Fruit fly (Drosophila melanogaster) whole organism, embryonic: ENCODE results near the gene Hs2st.

Experiments used
- Ada2b ChIP-seq: fragments of 200-800 bp; sonication (Bioruptor generic); IDR thresholded peaks from 2 replicates; pipeline ENCODE4 v1.3.6; 2022; ENCODE audit warnings: missing biosample characterization, missing genetic modification characterization
- Bdp1 ChIP-seq: fragments of 200-800 bp; sonication (Bioruptor generic); optimal IDR thresholded peaks from 3 replicates; lab custom pipeline; 2016; ENCODE audit warnings: missing biosample characterization, missing genetic modification characterization
- Bgb ChIP-seq: fragments of 200-800 bp; sonication (Bioruptor generic); IDR thresholded peaks from 2 replicates; pipeline ENCODE4 v1.3.6; 2022; ENCODE audit warnings: missing biosample characterization, missing genetic modification characterization; ENCODE audit not compliant: partially characterized antibody
- CG11085 ChIP-seq: fragments of 200-800 bp; sonication (Bioruptor generic); IDR thresholded peaks from 2 replicates; pipeline ENCODE4 v1.3.6; 2022; ENCODE audit warnings: missing biosample characterization, missing genetic modification characterization
- CG12155 ChIP-seq: fragments of 200-800 bp; sonication (Bioruptor generic); optimal IDR thresholded peaks from 3 replicates; lab custom pipeline; 2016; ENCODE audit warnings: missing biosample characterization, missing genetic modification characterization
- CG13287 ChIP-seq: fragments of 200-800 bp; sonication (Bioruptor generic); IDR thresholded peaks from 2 replicates; pipeline ENCODE4 v1.3.6; 2022; ENCODE audit warnings: missing biosample characterization, missing genetic modification characterization; ENCODE audit not compliant: partially characterized antibody
- CG14014 ChIP-seq: fragments of 200-800 bp; sonication (Bioruptor generic); IDR thresholded peaks from 2 replicates; pipeline ENCODE4 v1.3.6; 2022; ENCODE audit warnings: missing biosample characterization, missing genetic modification characterization
- CG15073 ChIP-seq: fragments of 200-800 bp; sonication (Bioruptor generic); optimal IDR thresholded peaks from 2 replicates; lab custom pipeline; 2016; ENCODE audit warnings: missing biosample characterization, missing genetic modification characterization
- CG15514 ChIP-seq: fragments of 200-800 bp; sonication (Bioruptor generic); optimal IDR thresholded peaks from 3 replicates; lab custom pipeline; 2017; ENCODE audit warnings: missing biosample characterization, missing genetic modification characterization, mild to moderate bottlenecking, moderate library complexity, missing genetic modification reagents
- CG17328 ChIP-seq: fragments of 200-800 bp; sonication (Bioruptor generic); IDR thresholded peaks from 2 replicates; pipeline ENCODE4 v1.3.6; 2022; ENCODE audit warnings: missing biosample characterization, missing genetic modification characterization
- CG2678 ChIP-seq: fragments of 200-800 bp; sonication (Bioruptor generic); optimal IDR thresholded peaks from 3 replicates; lab custom pipeline; 2019; ENCODE audit warnings: missing biosample characterization, mild to moderate bottlenecking, missing genetic modification characterization, moderate library complexity
- CG4404 ChIP-seq: fragments of 200-800 bp; sonication (Bioruptor generic); IDR thresholded peaks from 2 replicates; pipeline ENCODE4 v1.3.6; 2022; ENCODE audit warnings: missing biosample characterization, missing genetic modification characterization
- CG4730 ChIP-seq: fragments of 200-800 bp; sonication (Bioruptor generic); IDR thresholded peaks from 2 replicates; pipeline ENCODE4 v1.3.6; 2022; ENCODE audit warnings: missing biosample characterization, missing genetic modification characterization
- CG5953 ChIP-seq: fragments of 200-800 bp; sonication (Bioruptor generic); IDR thresholded peaks from 2 replicates; pipeline ENCODE4 v1.3.6; 2022; ENCODE audit warnings: missing biosample characterization, missing genetic modification characterization
- CG6791 ChIP-seq: fragments of 200-800 bp; sonication (Bioruptor generic); IDR thresholded peaks from 3 replicates; pipeline ENCODE4 v1.3.6; 2022; ENCODE audit warnings: missing biosample characterization, missing genetic modification characterization; ENCODE audit not compliant: partially characterized antibody
- CG6813 ChIP-seq: fragments of 200-800 bp; sonication (Bioruptor generic); optimal IDR thresholded peaks from 2 replicates; lab custom pipeline; 2017; ENCODE audit warnings: missing biosample characterization, missing genetic modification characterization, mild to moderate bottlenecking, moderate library complexity, missing genetic modification reagents
- CG7271 ChIP-seq: fragments of 200-800 bp; sonication (Bioruptor generic); optimal IDR thresholded peaks from 2 replicates; lab custom pipeline; 2018; ENCODE audit warnings: missing biosample characterization, mild to moderate bottlenecking, missing genetic modification characterization, moderate library complexity
- CG7372 ChIP-seq: fragments of 200-800 bp; sonication (Bioruptor generic); IDR thresholded peaks from 2 replicates; pipeline ENCODE4 v1.3.6; 2022; ENCODE audit warnings: missing biosample characterization, missing genetic modification characterization
- CG8089 ChIP-seq: fragments of 200-800 bp; sonication (Bioruptor generic); optimal IDR thresholded peaks from 3 replicates; lab custom pipeline; 2016; ENCODE audit warnings: missing biosample characterization, missing genetic modification characterization
- CG9932 ChIP-seq: fragments of 200-800 bp; sonication (Bioruptor generic); IDR thresholded peaks from 2 replicates; pipeline ENCODE4 v1.3.6; 2022; ENCODE audit warnings: missing biosample characterization, missing genetic modification characterization
- CTCF ChIP-seq: fragments of 200-800 bp; sonication (Bioruptor generic); optimal IDR thresholded peaks from 2 replicates; lab custom pipeline; 2017; ENCODE audit warnings: missing biosample characterization, mild to moderate bottlenecking, missing genetic modification characterization, moderate library complexity
- Dip3 ChIP-seq: fragments of 200-800 bp; sonication (Bioruptor generic); optimal IDR thresholded peaks from 3 replicates; lab custom pipeline; 2016; ENCODE audit warnings: missing biosample characterization, missing genetic modification characterization
- Elba2 ChIP-seq: fragments of 200-800 bp; sonication (Bioruptor generic); optimal IDR thresholded peaks from 3 replicates; lab custom pipeline; 2016; ENCODE audit warnings: missing biosample characterization, missing genetic modification characterization
- Ets97D ChIP-seq: fragments of 200-800 bp; sonication (Bioruptor generic); optimal IDR thresholded peaks from 3 replicates; lab custom pipeline; 2016; ENCODE audit warnings: missing biosample characterization, missing genetic modification characterization
- Hr3 ChIP-seq: fragments of 200-800 bp; sonication (Bioruptor generic); optimal IDR thresholded peaks from 3 replicates; lab custom pipeline; 2016; ENCODE audit warnings: missing biosample characterization, missing genetic modification characterization
- Mes4 ChIP-seq: fragments of 200-800 bp; sonication (Bioruptor generic); optimal IDR thresholded peaks from 2 replicates; lab custom pipeline; 2016; ENCODE audit warnings: missing biosample characterization, missing genetic modification characterization
- NFAT ChIP-seq: fragments of 200-800 bp; sonication (Bioruptor generic); IDR thresholded peaks from 2 replicates; pipeline ENCODE4 v1.3.6; 2022; ENCODE audit warnings: missing biosample characterization, missing genetic modification characterization
- Nf-YC ChIP-seq: fragments of 200-800 bp; optimal IDR thresholded peaks from 3 replicates; lab custom pipeline; 2019; ENCODE audit warnings: missing biosample characterization, mild to moderate bottlenecking, missing genetic modification characterization, moderate library complexity
- Scr ChIP-seq: fragments of 200-800 bp; sonication (Bioruptor generic); IDR thresholded peaks from 2 replicates; pipeline ENCODE4 v1.3.6; 2022; ENCODE audit warnings: missing biosample characterization, missing genetic modification characterization; ENCODE audit not compliant: partially characterized antibody
- Sox102F ChIP-seq: fragments of 200-800 bp; sonication (Bioruptor generic); optimal IDR thresholded peaks from 2 replicates; lab custom pipeline; 2018; ENCODE audit warnings: missing biosample characterization, mild to moderate bottlenecking, missing genetic modification characterization, moderate library complexity
- Xbp1 ChIP-seq: fragments of 200-800 bp; sonication (Bioruptor generic); optimal IDR thresholded peaks from 3 replicates; lab custom pipeline; 2016; ENCODE audit warnings: missing biosample characterization, mild to moderate bottlenecking, missing genetic modification characterization
- bcd ChIP-seq: fragments of 200-800 bp; sonication (Bioruptor generic); optimal IDR thresholded peaks from 2 replicates; lab custom pipeline; 2017; ENCODE audit warnings: missing biosample characterization, mild to moderate bottlenecking, missing genetic modification characterization
- br ChIP-seq: fragments of >200 bp; optimal IDR thresholded peaks from 2 replicates; lab custom pipeline; 2017
- chn ChIP-seq: fragments of 200-800 bp; sonication (Bioruptor generic); optimal IDR thresholded peaks from 2 replicates; lab custom pipeline; 2016; ENCODE audit warnings: missing biosample characterization, missing genetic modification characterization
- croc ChIP-seq: fragments of 200-800 bp; sonication (Bioruptor generic); conservative IDR thresholded peaks from 3 replicates; pipeline ENCODE4 v1.3.6; 2022; ENCODE audit warnings: missing biosample characterization, missing genetic modification characterization
- danr ChIP-seq: fragments of 200-800 bp; sonication (Bioruptor generic); IDR thresholded peaks from 2 replicates; pipeline ENCODE4 v1.3.6; 2022; ENCODE audit warnings: missing biosample characterization, missing genetic modification characterization
- eyg ChIP-seq: fragments of 200-800 bp; sonication (Bioruptor generic); optimal IDR thresholded peaks from 3 replicates; lab custom pipeline; 2016; ENCODE audit warnings: missing biosample characterization, missing genetic modification characterization
- ftz-f1 ChIP-seq: fragments of 200-800 bp; sonication (Bioruptor generic); optimal IDR thresholded peaks from 2 replicates; lab custom pipeline; 2016; ENCODE audit warnings: missing biosample characterization, missing genetic modification characterization
- gem ChIP-seq: fragments of 200-800 bp; sonication (Bioruptor generic); optimal IDR thresholded peaks from 2 replicates; lab custom pipeline; 2019; ENCODE audit warnings: missing biosample characterization, mild to moderate bottlenecking, missing genetic modification characterization, moderate library complexity
- gro ChIP-seq: fragments of 200-800 bp; sonication (Bioruptor generic); optimal IDR thresholded peaks from 2 replicates; lab custom pipeline; 2016; ENCODE audit warnings: missing biosample characterization, missing genetic modification characterization
- kni ChIP-seq: fragments of 200-800 bp; sonication (Bioruptor generic); optimal IDR thresholded peaks from 3 replicates; lab custom pipeline; 2017; ENCODE audit warnings: mild to moderate bottlenecking, missing biosample characterization, missing genetic modification reagents, missing genetic modification characterization
- maf-S ChIP-seq: fragments of 200-800 bp; sonication (Bioruptor generic); optimal IDR thresholded peaks from 2 replicates; lab custom pipeline; 2016; ENCODE audit warnings: missing biosample characterization, missing genetic modification characterization
- prd ChIP-seq, 3 experiments: fragments of >200 bp in 2 of 3; fragments of 200-800 bp in 1 of 3; sonication (Bioruptor generic) in 1 of 3; optimal IDR thresholded peaks in 2 of 3; IDR thresholded peaks in 1 of 3; 2 replicates in 2 of 3; 3 replicates in 1 of 3; pipeline versions ENCODE4 v1.3.6 to Lab custom; 2017 to 2022; ENCODE audit warnings: missing biosample characterization in 1 of 3, missing genetic modification characterization in 1 of 3
- ranshi ChIP-seq: fragments of 200-800 bp; sonication (Bioruptor generic); IDR thresholded peaks from 2 replicates; pipeline ENCODE4 v1.3.6; 2022; ENCODE audit warnings: missing biosample characterization, missing genetic modification characterization
- sima ChIP-seq: fragments of 200-800 bp; sonication (Bioruptor generic); optimal IDR thresholded peaks from 2 replicates; lab custom pipeline; 2016; ENCODE audit warnings: missing biosample characterization, missing genetic modification characterization
- so ChIP-seq: fragments of 200-800 bp; sonication (Bioruptor generic); IDR thresholded peaks from 3 replicates; pipeline ENCODE4 v1.3.6; 2022; ENCODE audit warnings: missing biosample characterization, missing genetic modification characterization
- tap ChIP-seq: fragments of 200-800 bp; optimal IDR thresholded peaks from 3 replicates; lab custom pipeline; 2019; ENCODE audit warnings: missing biosample characterization, mild to moderate bottlenecking, missing genetic modification characterization, moderate library complexity
- tin ChIP-seq: fragments of 200-800 bp; sonication (Bioruptor generic); optimal IDR thresholded peaks from 3 replicates; lab custom pipeline; 2016; ENCODE audit warnings: missing biosample characterization, missing genetic modification characterization
- zf30C ChIP-seq: fragments of 200-800 bp; sonication (Bioruptor generic); optimal IDR thresholded peaks from 3 replicates; lab custom pipeline; 2018; ENCODE audit warnings: missing biosample characterization, mild to moderate bottlenecking, missing genetic modification characterization

Gene Hs2st

dm6 chr2L:19416602-19417497 lies 27.7 kb downstream of the Hs2st start, which contains the start of gene Lectin-galC1 (continued):
- peak; percentile 56 for TF ChIP-seq CG15073 (GFP tag; lab: Kevin White, UChicago)
- TF ChIP-seq prd (optimal IDR thresholded peaks at IDR 0.05; lab: Kevin White, UChicago) = no peak
- TF ChIP-seq prd (GFP tag; IDR thresholded peaks at IDR 0.05; lab: Robert Waterston, UW) = peak; percentile 90
- peak; percentile 78 for TF ChIP-seq croc (GFP tag; lab: Robert Waterston, UW)
- TF ChIP-seq CG5953 (GFP tag; lab: Robert Waterston, UW) = peak; percentile 76
- peak; percentile 87 for TF ChIP-seq Mes4 (GFP tag; lab: Kevin White, UChicago)
- TF ChIP-seq gem (tag; lab: Kevin White, UChicago) = peak; percentile 94
- TF ChIP-seq tin (GFP tag; lab: Kevin White, UChicago) = peak; percentile 83
- peak; percentile 56 for TF ChIP-seq Ets97D
- no peak for TF ChIP-seq Scr (GFP tag; lab: Robert Waterston, UW)
- peak; percentile 76 for TF ChIP-seq Bdp1 (GFP tag; lab: Kevin White, UChicago)
- TF ChIP-seq CG17328 = peak; percentile 91
- TF ChIP-seq zf30C = peak; percentile 84
- TF ChIP-seq CG11085 = 0 out of 2 replicates have a peak, but pooled peaks have one; percentile 41
- peak; percentile 15 for TF ChIP-seq Elba2 (GFP tag; lab: Kevin White, UChicago)
- TF ChIP-seq Bgb (GFP tag; lab: Robert Waterston, UW) = no peak
- TF ChIP-seq CG7372 = peak; percentile 69
- TF ChIP-seq CG7271 (tag; lab: Kevin White, UChicago) = peak; percentile 66
- no peak for TF ChIP-seq ftz-f1 (GFP tag; lab: Kevin White, UChicago)
- peak; percentile 77 for TF ChIP-seq CG4404 (GFP tag; lab: Robert Waterston, UW)
- TF ChIP-seq chn = peak; percentile 87
- TF ChIP-seq maf-S = peak; percentile 78
- TF ChIP-seq Xbp1 = peak; percentile 91
- no peak for TF ChIP-seq CG6791 (GFP tag; lab: Robert Waterston, UW)
- peak; percentile 63 for TF ChIP-seq CG9932 (GFP tag; lab: Robert Waterston, UW)
- no peak for TF ChIP-seq CG13287
- TF ChIP-seq kni (GFP tag; lab: Kevin White, UChicago) = peak; percentile 29
- peak; percentile 88 for TF ChIP-seq CG2678 (tag; lab: Kevin White, UChicago)
- peak; percentile 64 for TF ChIP-seq Nf-YC
- TF ChIP-seq br = no peak
- TF ChIP-seq ranshi = peak; percentile 86
- peak; percentile 60 for TF ChIP-seq danr (GFP tag; lab: Robert Waterston, UW)
- TF ChIP-seq Ada2b (GFP tag; lab: Robert Waterston, UW) = peak; percentile 85
- peak; percentile 84 for TF ChIP-seq tap (tag; lab: Kevin White, UChicago)
- peak; percentile 85 for TF ChIP-seq CG14014 (GFP tag; lab: Robert Waterston, UW)
- TF ChIP-seq CG12155 (GFP tag; lab: Kevin White, UChicago) = peak; percentile 82
- peak; percentile 82 for TF ChIP-seq Hr3 (GFP tag; lab: Kevin White, UChicago)
- peak; percentile 93 for TF ChIP-seq Sox102F (GFP tag; lab: Kevin White, UChicago)
- TF ChIP-seq eyg (GFP tag; lab: Kevin White, UChicago) = peak; percentile 73
- peak; percentile 59 for TF ChIP-seq NFAT
- TF ChIP-seq CG8089 (GFP tag; lab: Kevin White, UChicago) = peak; percentile 89
- TF ChIP-seq CG15514 (GFP tag; lab: Kevin White, UChicago) = peak; percentile 63
- TF ChIP-seq so (GFP tag; lab: Robert Waterston, UW) = peak; percentile 83; the same call in 2 of the 3 replicates
- TF ChIP-seq bcd (GFP tag; lab: Kevin White, UChicago) = peak; percentile 81
- TF ChIP-seq CG6813 (GFP tag; lab: Kevin White, UChicago) = peak; percentile 85
- TF ChIP-seq gro = peak; percentile 41
- TF ChIP-seq sima (GFP tag; lab: Kevin White, UChicago) = peak; percentile 49
- peak; percentile 40 for TF ChIP-seq Dip3 (GFP tag; lab: Kevin White, UChicago)
- TF ChIP-seq CG4730 (GFP tag; lab: Robert Waterston, UW) = peak; percentile 80
- peak; percentile 54 for TF ChIP-seq CTCF (GFP tag; lab: Kevin White, UChicago)
